Fruit fly (Drosophila melanogaster) whole organism, wandering third instar larva: ENCODE measurements around the gene Nab2.
A peak's percentile ranks its signal among the peaks of the same experiment; 100 is the strongest.

Source experiments
- Abd-B ChIP-seq: fragments of >200 bp; optimal IDR thresholded peaks from 2 replicates; lab custom pipeline; 2017; ENCODE audit warnings: missing biosample characterization, missing genetic modification characterization
- CG32264 ChIP-seq: fragments of 200-800 bp; sonication (Bioruptor generic); optimal IDR thresholded peaks from 2 replicates; lab custom pipeline; 2016; ENCODE audit warnings: missing biosample characterization, missing genetic modification characterization
- CG9705 ChIP-seq: fragments of 200-800 bp; sonication (Bioruptor generic); optimal IDR thresholded peaks from 2 replicates; lab custom pipeline; 2018; ENCODE audit warnings: missing biosample characterization, mild to moderate bottlenecking, missing genetic modification characterization
- CrebA ChIP-seq: fragments of 200-800 bp; sonication (Bioruptor generic); optimal IDR thresholded peaks from 2 replicates; lab custom pipeline; 2016; ENCODE audit warnings: missing biosample characterization, mild to moderate bottlenecking, missing genetic modification characterization, borderline replicate concordance
- Dfd ChIP-seq: fragments of >200 bp; optimal IDR thresholded peaks from 2 replicates; lab custom pipeline; 2017; ENCODE audit warnings: missing biosample characterization, missing genetic modification characterization
- Dif ChIP-seq: fragments of 200-275, 200-300 bp; sonication (Bioruptor generic); optimal IDR thresholded peaks from 2 replicates; lab custom pipeline; 2018; ENCODE audit warnings: missing biosample characterization, missing genetic modification characterization; ENCODE audit not compliant: partially characterized antibody
- GATAd ChIP-seq: sonication (Bioruptor generic); optimal IDR thresholded peaks from 2 replicates; lab custom pipeline; 2016; ENCODE audit warnings: missing biosample characterization, missing genetic modification characterization
- HLH106 ChIP-seq: fragments of 200-800 bp; optimal IDR thresholded peaks from 3 replicates; lab custom pipeline; 2019; ENCODE audit warnings: missing biosample characterization, mild to moderate bottlenecking, missing genetic modification characterization, moderate library complexity
- Hnf4 ChIP-seq: fragments of 200-800 bp; sonication (Bioruptor generic); optimal IDR thresholded peaks from 2 replicates; lab custom pipeline; 2016; ENCODE audit warnings: missing biosample characterization, mild to moderate bottlenecking, missing genetic modification characterization
- Hr78 ChIP-seq: fragments of >200 bp; optimal IDR thresholded peaks from 2 replicates; lab custom pipeline; 2017; ENCODE audit warnings: missing biosample characterization, missing genetic modification characterization
- Hr83 ChIP-seq: fragments of 200-300 bp; sonication (Bioruptor generic); optimal IDR thresholded peaks from 2 replicates; lab custom pipeline; 2016; ENCODE audit warnings: missing biosample characterization, mild to moderate bottlenecking, missing genetic modification characterization, moderate library complexity; ENCODE audit not compliant: poor library complexity, severe bottlenecking
- Jra ChIP-seq: sonication (Bioruptor generic); optimal IDR thresholded peaks from 2 replicates; lab custom pipeline; 2016; ENCODE audit warnings: missing biosample characterization, missing genetic modification characterization
- Mio ChIP-seq: sonication (Bioruptor generic); optimal IDR thresholded peaks from 2 replicates; lab custom pipeline; 2016; ENCODE audit warnings: missing biosample characterization, missing genetic modification characterization
- Myc ChIP-seq: fragments of >200 bp; optimal IDR thresholded peaks from 2 replicates; lab custom pipeline; 2017
- N ChIP-seq: fragments of >200 bp; optimal IDR thresholded peaks from 2 replicates; lab custom pipeline; 2018; ENCODE audit warnings: missing biosample characterization, missing external identifiers, missing genetic modification characterization
- OdsH ChIP-seq: fragments of 200-800 bp; sonication (Bioruptor generic); optimal IDR thresholded peaks from 2 replicates; lab custom pipeline; 2016; ENCODE audit warnings: missing biosample characterization, mild to moderate bottlenecking, missing genetic modification characterization
- Rel ChIP-seq, 2 experiments: fragments of 200-800 bp; sonication (Bioruptor generic) in 1 of 2; optimal IDR thresholded peaks; 2 replicates in 1 of 2; 3 replicates in 1 of 2; lab custom pipeline; 2016 to 2019; ENCODE audit warnings: mild to moderate bottlenecking in 2 of 2, missing biosample characterization in 2 of 2, missing genetic modification characterization in 2 of 2, moderate library complexity in 1 of 2
- Sp1 ChIP-seq: fragments of 200-800 bp; sonication (Bioruptor generic); optimal IDR thresholded peaks from 3 replicates; lab custom pipeline; 2019; ENCODE audit warnings: missing biosample characterization, mild to moderate bottlenecking, missing genetic modification characterization, moderate library complexity
- Vsx2 ChIP-seq: fragments of 200-300, 225-300 bp; sonication (Bioruptor generic); optimal IDR thresholded peaks from 2 replicates; lab custom pipeline; 2018; ENCODE audit warnings: missing biosample characterization, missing genetic modification characterization; ENCODE audit not compliant: partially characterized antibody
- br ChIP-seq: fragments of 200-800 bp; sonication (Bioruptor generic); optimal IDR thresholded peaks from 2 replicates; lab custom pipeline; 2016; ENCODE audit warnings: missing biosample characterization, missing genetic modification characterization
- brk ChIP-seq: fragments of 200-800 bp; sonication (Bioruptor generic); optimal IDR thresholded peaks from 2 replicates; lab custom pipeline; 2016; ENCODE audit warnings: missing biosample characterization, mild to moderate bottlenecking, missing genetic modification characterization
- dl ChIP-seq, 2 experiments: fragments of 175-275, 200-275 bp in 1 of 2; fragments of 200-275 bp in 1 of 2; sonication (Bioruptor generic); optimal IDR thresholded peaks; lab custom pipeline; 2018; ENCODE audit warnings: mild to moderate bottlenecking in 2 of 2, missing biosample characterization in 2 of 2, missing genetic modification characterization in 2 of 2, moderate library complexity in 2 of 2; ENCODE audit not compliant: partially characterized antibody in 2 of 2, insufficient read depth in 1 of 2
- dmrt93B ChIP-seq: fragments of 200-800 bp; sonication (Bioruptor generic); optimal IDR thresholded peaks from 2 replicates; lab custom pipeline; 2018; ENCODE audit warnings: missing biosample characterization, mild to moderate bottlenecking, missing genetic modification characterization
- dsf ChIP-seq: sonication (Bioruptor generic); optimal IDR thresholded peaks from 2 replicates; lab custom pipeline; 2016; ENCODE audit warnings: missing biosample characterization, missing genetic modification characterization, borderline replicate concordance
- ey ChIP-seq: fragments of 200-800 bp; sonication (Bioruptor generic); optimal IDR thresholded peaks from 2 replicates; lab custom pipeline; 2016; ENCODE audit warnings: missing biosample characterization, missing genetic modification characterization
- foxo ChIP-seq, 2 experiments: fragments of 200-800 bp; sonication (Bioruptor generic); optimal IDR thresholded peaks; 2 replicates in 1 of 2; 3 replicates in 1 of 2; lab custom pipeline; 2016 to 2017; ENCODE audit warnings: missing biosample characterization in 2 of 2, missing genetic modification characterization in 2 of 2
- fru ChIP-seq: fragments of 200-800 bp; sonication (Bioruptor generic); optimal IDR thresholded peaks from 3 replicates; lab custom pipeline; 2016; ENCODE audit warnings: missing biosample characterization, mild to moderate bottlenecking, missing genetic modification characterization
- h ChIP-seq: fragments of 200-800 bp; sonication (Bioruptor generic); optimal IDR thresholded peaks from 3 replicates; lab custom pipeline; 2016; ENCODE audit warnings: missing biosample characterization, mild to moderate bottlenecking, missing genetic modification characterization
- jim ChIP-seq: fragments of 175-275, 200-325 bp; sonication (Bioruptor generic); optimal IDR thresholded peaks from 2 replicates; lab custom pipeline; 2016; ENCODE audit warnings: missing biosample characterization, mild to moderate bottlenecking, missing genetic modification characterization
- lola ChIP-seq: fragments of >200 bp; optimal IDR thresholded peaks from 2 replicates; lab custom pipeline; 2017; ENCODE audit warnings: missing biosample characterization, missing genetic modification characterization
- pan ChIP-seq: fragments of >200 bp; optimal IDR thresholded peaks from 2 replicates; lab custom pipeline; 2017
- psq ChIP-seq: fragments of 200-800 bp; sonication (Bioruptor generic); optimal IDR thresholded peaks from 3 replicates; lab custom pipeline; 2017; ENCODE audit warnings: missing biosample characterization, mild to moderate bottlenecking, missing genetic modification characterization, moderate library complexity
- rgr ChIP-seq: fragments of 200-800 bp; sonication (Bioruptor generic); optimal IDR thresholded peaks from 3 replicates; lab custom pipeline; 2016; ENCODE audit warnings: missing biosample characterization, mild to moderate bottlenecking, missing genetic modification characterization
- sage ChIP-seq: fragments of 200-800 bp; sonication (Bioruptor generic); optimal IDR thresholded peaks from 2 replicates; lab custom pipeline; 2016; ENCODE audit warnings: missing biosample characterization, mild to moderate bottlenecking, missing genetic modification characterization
- sv ChIP-seq: fragments of 200-800 bp; sonication (Bioruptor generic); optimal IDR thresholded peaks from 3 replicates; lab custom pipeline; 2016; ENCODE audit warnings: missing biosample characterization, missing genetic modification characterization
- tai ChIP-seq: sonication (Bioruptor generic); optimal IDR thresholded peaks from 2 replicates; lab custom pipeline; 2016; ENCODE audit warnings: missing biosample characterization, missing genetic modification characterization
- usp ChIP-seq: fragments of >200 bp; optimal IDR thresholded peaks from 2 replicates; lab custom pipeline; 2017; ENCODE audit warnings: missing biosample characterization, missing genetic modification characterization
- woc ChIP-seq: sonication (Bioruptor generic); optimal IDR thresholded peaks from 2 replicates; lab custom pipeline; 2016; ENCODE audit warnings: missing biosample characterization, mild to moderate bottlenecking, missing genetic modification characterization

Gene Nab2

dm6 chr3R:24268293-24268692, 49.9 kb downstream of the Nab2 start:
- TF ChIP-seq Rel (GFP tag; optimal IDR thresholded peaks at IDR 0.05; lab: Kevin White, UChicago) (no peak), Rel (tag; optimal IDR thresholded peaks at IDR 0.05; lab: Kevin White, UChicago) (peak; percentile 85), foxo (GFP tag; optimal IDR thresholded peaks at IDR 0.05; lab: Kevin White, UChicago) (no peak), Dif (no peak)
- TF ChIP-seq, all 38 proteins: peak for 1

dm6 chr3R:24267580-24268202, 50.5 kb downstream of the Nab2 start:
- TF ChIP-seq HLH106 (tag; lab: Kevin White, UChicago), result no peak
- no peak for TF ChIP-seq Mio
- no peak for TF ChIP-seq woc (GFP tag; lab: Kevin White, UChicago)
- TF ChIP-seq CG32264 (GFP tag; lab: Kevin White, UChicago), result no peak
- TF ChIP-seq sv (GFP tag; lab: Kevin White, UChicago), result no peak
- TF ChIP-seq psq (GFP tag; lab: Kevin White, UChicago), result no peak
- no peak for TF ChIP-seq Rel (GFP tag; optimal IDR thresholded peaks at IDR 0.05; lab: Kevin White, UChicago)
- no peak for TF ChIP-seq Rel (tag; optimal IDR thresholded peaks at IDR 0.05; lab: Kevin White, UChicago)
- no peak for TF ChIP-seq GATAd (GFP tag; lab: Kevin White, UChicago)
- TF ChIP-seq jim, result no peak
- TF ChIP-seq tai (GFP tag; lab: Kevin White, UChicago), result no peak
- TF ChIP-seq Abd-B (GFP tag; lab: Kevin White, UChicago), result no peak
- no peak for TF ChIP-seq Vsx2
- no peak for TF ChIP-seq Hr78
- no peak for TF ChIP-seq pan (lab: Kevin White, UChicago)
- TF ChIP-seq ey (GFP tag; lab: Kevin White, UChicago), result no peak
- no peak for TF ChIP-seq sage
- TF ChIP-seq usp (GFP tag; lab: Kevin White, UChicago), result no peak
- TF ChIP-seq CrebA, result no peak
- TF ChIP-seq brk, result no peak

- TF ChIP-seq Vsx2 (peak; percentile 91), lola (GFP tag; lab: Kevin White, UChicago) (no peak), tai (GFP tag; lab: Kevin White, UChicago) (no peak), dl (GFP tag; optimal IDR thresholded peaks at IDR 0.05; lab: Kevin White, UChicago; ENCODE audit: insufficient read depth in 1 of 2, partially characterized antibody in 2 of 2) (peak in 1 of 2 experiments; percentile 45), Myc (no peak), woc (GFP tag; lab: Kevin White, UChicago) (peak; percentile 81), CrebA (no peak), h (GFP tag; lab: Kevin White, UChicago) (peak; percentile 85), Abd-B (GFP tag; lab: Kevin White, UChicago) (no peak), br (GFP tag; lab: Kevin White, UChicago) (peak; percentile 80), HLH106 (tag; lab: Kevin White, UChicago) (peak; percentile 92), Mio (no peak), Dif (peak; percentile 77), usp (GFP tag; lab: Kevin White, UChicago) (no peak), Hr78 (no peak), brk (peak; percentile 49), dmrt93B (GFP tag; lab: Kevin White, UChicago) (peak; percentile 77), dsf (no peak), CG32264 (GFP tag; lab: Kevin White, UChicago) (no peak), Rel (GFP tag; optimal IDR thresholded peaks at IDR 0.05; lab: Kevin White, UChicago) (peak; percentile 24), Rel (tag; optimal IDR thresholded peaks at IDR 0.05; lab: Kevin White, UChicago) (peak; percentile 63), Jra (GFP tag; lab: Kevin White, UChicago) (peak; percentile 47), Hnf4 (peak; percentile 25), sage (peak; percentile 43), Hr83 (GFP tag; lab: Kevin White, UChicago) (peak; percentile 30), OdsH (GFP tag; lab: Kevin White, UChicago) (peak; percentile 87), fru (GFP tag; lab: Kevin White, UChicago) (peak; percentile 83), jim (no peak), foxo (GFP tag; optimal IDR thresholded peaks at IDR 0.05; lab: Kevin White, UChicago) (peak in 1 of 2 experiments; percentile 88), Sp1 (peak; percentile 92), Dfd (GFP tag; lab: Kevin White, UChicago) (no peak), sv (GFP tag; lab: Kevin White, UChicago) (no peak), psq (GFP tag; lab: Kevin White, UChicago) (peak; percentile 82), pan (lab: Kevin White, UChicago) (no peak), N (GFP tag; lab: Kevin White, UChicago) (no peak), CG9705 (GFP tag; lab: Kevin White, UChicago) (peak; percentile 82), rgr (GFP tag; lab: Kevin White, UChicago) (peak; percentile 74), GATAd (GFP tag; lab: Kevin White, UChicago) (no peak), ey (GFP tag; lab: Kevin White, UChicago) (peak; percentile 68)
These were observed 51.2 kb downstream of the Nab2 start for dm6 chr3R:24266786-24267579.
